Fruit fly (Drosophila melanogaster) Kc167 (cell line): ENCODE results near the gene CG43332.

Source experiments
- Myc ChIP-seq: fragments of >200 bp; optimal IDR thresholded peaks from 2 replicates; lab custom pipeline; 2017; ENCODE audit warnings: missing external identifiers
- Sin3A ChIP-seq: fragments of >200 bp; optimal IDR thresholded peaks from 2 replicates; lab custom pipeline; 2018; ENCODE audit warnings: missing external identifiers
- h ChIP-seq: fragments of >200 bp; optimal IDR thresholded peaks from 3 replicates; lab custom pipeline; 2018; ENCODE audit warnings: missing external identifiers
- insv ChIP-seq: fragments of >200 bp; optimal IDR thresholded peaks from 3 replicates; lab custom pipeline; 2018; ENCODE audit warnings: missing external identifiers
- psq ChIP-seq: fragments of >200 bp; optimal IDR thresholded peaks from 2 replicates; lab custom pipeline; 2017; ENCODE audit warnings: missing external identifiers
- ttk ChIP-seq: sonication (Bioruptor generic); optimal IDR thresholded peaks from 2 replicates; lab custom pipeline; 2017; ENCODE audit warnings: missing external identifiers

dm6 chr2L:14141238-14141637 is 21.8 kb downstream of the CG43332 start:
- TF ChIP-seq h (lab: Kevin White, UChicago): no peak
- TF ChIP-seq Myc (lab: Kevin White, UChicago): no peak
- no peak for TF ChIP-seq psq
- TF ChIP-seq ttk: no peak
- no peak for TF ChIP-seq insv (lab: Kevin White, UChicago)
- no peak for TF ChIP-seq Sin3A (lab: Kevin White, UChicago)
